Worm (Caenorhabditis elegans) whole organism, late embryonic: ENCODE data around the gene F46G10.2.

Experiments
- C38D4.7 ChIP-seq: fragments of 200-800 bp; sonication (Bioruptor generic); optimal IDR thresholded peaks from 2 replicates; lab custom pipeline; 2018; ENCODE audit warnings: mild to moderate bottlenecking, missing genetic modification characterization, moderate library complexity, missing compliant biosample characterization
- che-1 ChIP-seq: sonication (generic microtip); optimal IDR thresholded peaks from 2 replicates; lab custom pipeline; 2016; ENCODE audit warnings: mild to moderate bottlenecking, missing genetic modification characterization, missing compliant biosample characterization
- elt-4 ChIP-seq: sonication (generic microtip); optimal IDR thresholded peaks from 2 replicates; lab custom pipeline; 2016; ENCODE audit warnings: missing genetic modification characterization, missing compliant biosample characterization
- fkh-10 ChIP-seq: fragments of 150-350 bp; optimal IDR thresholded peaks from 2 replicates; lab custom pipeline; 2014; ENCODE audit warnings: missing biosample characterization, missing genetic modification reagents, missing genetic modification characterization
- hlh-30 ChIP-seq: sonication (generic microtip); optimal IDR thresholded peaks from 2 replicates; lab custom pipeline; 2017; ENCODE audit warnings: antibody characterized with exemption, missing genetic modification characterization, missing compliant biosample characterization; ENCODE audit not compliant: insufficient read depth
- nhr-11 ChIP-seq: fragments of 150-350 bp; optimal IDR thresholded peaks from 2 replicates; lab custom pipeline; 2014; ENCODE audit warnings: missing biosample characterization, missing genetic modification characterization
- nhr-232 ChIP-seq: sonication (generic microtip); optimal IDR thresholded peaks from 2 replicates; lab custom pipeline; 2016; ENCODE audit warnings: missing genetic modification characterization, missing compliant biosample characterization
- pqm-1 ChIP-seq: sonication (generic microtip); optimal IDR thresholded peaks from 2 replicates; lab custom pipeline; 2016; ENCODE audit warnings: missing genetic modification characterization, missing compliant biosample characterization
- pros-1 ChIP-seq: fragments of 150-350 bp; optimal IDR thresholded peaks from 2 replicates; lab custom pipeline; 2014; ENCODE audit warnings: missing biosample characterization, missing genetic modification reagents, missing genetic modification characterization
- rnt-1 ChIP-seq: sonication (generic microtip); optimal IDR thresholded peaks from 2 replicates; lab custom pipeline; 2016; ENCODE audit warnings: missing genetic modification characterization, missing compliant biosample characterization
- unc-55 ChIP-seq: sonication (generic microtip); optimal IDR thresholded peaks from 2 replicates; lab custom pipeline; 2017; ENCODE audit warnings: missing biosample characterization, missing genetic modification reagents, missing genetic modification characterization

DNA sequence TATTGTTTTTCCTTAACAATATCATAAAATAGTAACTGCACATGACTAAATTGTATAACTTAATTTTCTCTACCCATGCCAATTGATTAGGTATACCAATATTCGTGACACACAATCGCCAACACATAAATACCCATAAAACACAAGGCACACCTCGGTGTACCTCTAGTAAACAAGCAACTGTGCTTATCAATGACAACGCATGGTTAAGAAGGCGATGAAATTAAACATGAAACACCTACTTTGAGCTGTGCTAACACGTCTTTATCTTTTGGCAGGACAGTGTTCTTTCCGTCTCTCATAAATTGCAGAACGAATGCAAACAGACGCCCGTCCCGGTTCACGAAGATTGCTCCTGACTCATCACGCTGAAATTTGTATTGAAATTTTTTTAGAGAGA is 12.0 kb upstream of the F46G10.2 start:
- TF ChIP-seq C38D4.7 (GFP tag; lab: Kevin White, UChicago) (no peak), elt-4 (tag; lab: Kevin White, UChicago) (no peak), pros-1 (no peak), pqm-1 (tag; lab: Kevin White, UChicago) (no peak), fkh-10 (GFP tag; lab: Kevin White, UChicago) (no peak), nhr-11 (tag; lab: Kevin White, UChicago) (no peak), nhr-232 (tag; lab: Kevin White, UChicago) (no peak), unc-55 (no peak), hlh-30 (tag; lab: Kevin White, UChicago) (no peak), rnt-1 (tag; lab: Kevin White, UChicago) (no peak), che-1 (tag; lab: Kevin White, UChicago) (no peak)
